Fruit fly (Drosophila melanogaster) whole organism, embryonic: ENCODE data around the gene CG44040.
A peak's percentile ranks its signal among the peaks of the same experiment; 100 is the strongest.

Experiments used
- Abd-B ChIP-seq: fragments of 200-800 bp; sonication (Bioruptor generic); optimal IDR thresholded peaks from 2 replicates; lab custom pipeline; 2018; ENCODE audit warnings: missing biosample characterization, mild to moderate bottlenecking, missing genetic modification characterization, moderate library complexity
- Atf6 ChIP-seq: fragments of 200-800 bp; sonication (Bioruptor generic); IDR thresholded peaks from 2 replicates; pipeline ENCODE4 v1.3.6; 2022; ENCODE audit warnings: missing biosample characterization, missing genetic modification characterization
- CG10543 ChIP-seq: fragments of 200-800 bp; sonication (Bioruptor generic); optimal IDR thresholded peaks from 3 replicates; lab custom pipeline; 2017; ENCODE audit warnings: missing biosample characterization, mild to moderate bottlenecking, missing genetic modification characterization, moderate library complexity
- CG12659 ChIP-seq: fragments of 200-800 bp; sonication (Bioruptor generic); optimal IDR thresholded peaks from 3 replicates; lab custom pipeline; 2017; ENCODE audit warnings: mild to moderate bottlenecking, missing biosample characterization, missing genetic modification reagents, missing genetic modification characterization
- CG13624 ChIP-seq: fragments of 200-800 bp; sonication (Bioruptor generic); optimal IDR thresholded peaks from 2 replicates; lab custom pipeline; 2016; ENCODE audit warnings: missing biosample characterization, missing genetic modification characterization
- CG14710 ChIP-seq: fragments of 200-800 bp; sonication (Bioruptor generic); optimal IDR thresholded peaks from 3 replicates; lab custom pipeline; 2019; ENCODE audit warnings: missing biosample characterization, mild to moderate bottlenecking, missing genetic modification characterization, moderate library complexity
- CG17829 ChIP-seq: fragments of 200-800 bp; optimal IDR thresholded peaks from 2 replicates; lab custom pipeline; 2019; ENCODE audit warnings: missing biosample characterization, mild to moderate bottlenecking, missing genetic modification characterization, moderate library complexity
- CG17912 ChIP-seq: fragments of 200-800 bp; sonication (Bioruptor generic); optimal IDR thresholded peaks from 2 replicates; lab custom pipeline; 2018; ENCODE audit warnings: missing biosample characterization, mild to moderate bottlenecking, missing genetic modification characterization
- CG1792 ChIP-seq: fragments of 200-800 bp; sonication (Bioruptor generic); optimal IDR thresholded peaks from 2 replicates; lab custom pipeline; 2016; ENCODE audit warnings: missing biosample characterization, missing genetic modification characterization
- CG2116 ChIP-seq: fragments of 200-800 bp; sonication (Bioruptor generic); optimal IDR thresholded peaks from 3 replicates; lab custom pipeline; 2018; ENCODE audit warnings: missing biosample characterization, mild to moderate bottlenecking, missing genetic modification characterization
- CG2120 ChIP-seq: fragments of 200-800 bp; sonication (Bioruptor generic); optimal IDR thresholded peaks from 3 replicates; lab custom pipeline; 2016; ENCODE audit warnings: missing biosample characterization, missing genetic modification characterization
- CG30020 ChIP-seq: fragments of 200-800 bp; optimal IDR thresholded peaks from 2 replicates; lab custom pipeline; 2019; ENCODE audit warnings: missing biosample characterization, mild to moderate bottlenecking, missing genetic modification characterization, moderate library complexity
- CG32772 ChIP-seq: fragments of 200-800 bp; sonication (Bioruptor generic); IDR thresholded peaks from 2 replicates; pipeline ENCODE4 v1.3.6; 2022; ENCODE audit warnings: missing biosample characterization, missing genetic modification characterization
- CG33213 ChIP-seq: fragments of 200-800 bp; sonication (Bioruptor generic); optimal IDR thresholded peaks from 3 replicates; lab custom pipeline; 2016; ENCODE audit warnings: missing biosample characterization, missing genetic modification characterization
- CG6254 ChIP-seq: fragments of 200-800 bp; sonication (Bioruptor generic); optimal IDR thresholded peaks from 3 replicates; lab custom pipeline; 2017; ENCODE audit warnings: mild to moderate bottlenecking, missing biosample characterization, missing genetic modification reagents, missing genetic modification characterization
- CG7271 ChIP-seq: fragments of 200-800 bp; sonication (Bioruptor generic); optimal IDR thresholded peaks from 2 replicates; lab custom pipeline; 2018; ENCODE audit warnings: missing biosample characterization, mild to moderate bottlenecking, missing genetic modification characterization, moderate library complexity
- CG7786 ChIP-seq: fragments of 200-800 bp; sonication (Bioruptor generic); optimal IDR thresholded peaks from 2 replicates; lab custom pipeline; 2016; ENCODE audit warnings: missing biosample characterization, missing genetic modification characterization
- CG8290 ChIP-seq, 3 experiments: fragments of 200-800 bp; sonication (Bioruptor generic); optimal IDR thresholded peaks; 2 replicates each; lab custom pipeline; 2016 to 2019; ENCODE audit warnings: missing biosample characterization in 3 of 3, missing genetic modification characterization in 3 of 3, mild to moderate bottlenecking in 2 of 3, moderate library complexity in 1 of 3
- CG8944 ChIP-seq: fragments of 200-800 bp; sonication (Bioruptor generic); optimal IDR thresholded peaks from 3 replicates; lab custom pipeline; 2016; ENCODE audit warnings: missing biosample characterization, missing genetic modification characterization
- CG9609 ChIP-seq: fragments of 200-800 bp; sonication (Bioruptor generic); optimal IDR thresholded peaks from 3 replicates; lab custom pipeline; 2016; ENCODE audit warnings: missing biosample characterization, missing genetic modification characterization
- CG9797 ChIP-seq: fragments of 200-800 bp; sonication (Bioruptor generic); optimal IDR thresholded peaks from 3 replicates; lab custom pipeline; 2018; ENCODE audit warnings: missing biosample characterization, mild to moderate bottlenecking, missing genetic modification characterization
- CG9932 ChIP-seq: fragments of 200-800 bp; sonication (Bioruptor generic); IDR thresholded peaks from 2 replicates; pipeline ENCODE4 v1.3.6; 2022; ENCODE audit warnings: missing biosample characterization, missing genetic modification characterization
- CTCF ChIP-seq: fragments of 200-800 bp; sonication (Bioruptor generic); optimal IDR thresholded peaks from 2 replicates; lab custom pipeline; 2017; ENCODE audit warnings: missing biosample characterization, mild to moderate bottlenecking, missing genetic modification characterization, moderate library complexity
- CoRest ChIP-seq: fragments of 200-800 bp; sonication (Bioruptor generic); optimal IDR thresholded peaks from 3 replicates; lab custom pipeline; 2018; ENCODE audit warnings: missing biosample characterization, mild to moderate bottlenecking, missing genetic modification characterization, moderate library complexity
- D19A ChIP-seq: fragments of 200-800 bp; optimal IDR thresholded peaks from 3 replicates; lab custom pipeline; 2019; ENCODE audit warnings: missing biosample characterization, mild to moderate bottlenecking, missing genetic modification characterization, moderate library complexity
- HmgD ChIP-seq: fragments of 200-800 bp; sonication (Bioruptor generic); optimal IDR thresholded peaks from 3 replicates; lab custom pipeline; 2016; ENCODE audit warnings: missing biosample characterization, missing genetic modification characterization
- Mad ChIP-seq: fragments of 200-800 bp; sonication (Bioruptor generic); optimal IDR thresholded peaks from 2 replicates; lab custom pipeline; 2016; ENCODE audit warnings: missing biosample characterization, missing genetic modification characterization
- Mrtf ChIP-seq: fragments of 200-800 bp; sonication (Bioruptor generic); IDR thresholded peaks from 3 replicates; pipeline ENCODE4 v1.3.6; 2022; ENCODE audit warnings: missing biosample characterization, missing genetic modification characterization
- Nf-YB ChIP-seq: fragments of 200-800 bp; sonication (Bioruptor generic); optimal IDR thresholded peaks from 3 replicates; lab custom pipeline; 2019; ENCODE audit warnings: missing biosample characterization, mild to moderate bottlenecking, missing genetic modification characterization, moderate library complexity
- Six4 ChIP-seq: fragments of 200-800 bp; sonication (Bioruptor generic); optimal IDR thresholded peaks from 2 replicates; lab custom pipeline; 2016; ENCODE audit warnings: missing biosample characterization, missing genetic modification characterization
- Trl ChIP-seq, 3 experiments: fragments of >200 bp in 2 of 3; fragments of 200-800 bp in 1 of 3; sonication (Bioruptor generic) in 1 of 3; optimal IDR thresholded peaks; 2 replicates in 1 of 3; 3 replicates in 2 of 3; lab custom pipeline; 2016 to 2017; ENCODE audit warnings: missing biosample characterization in 1 of 3, missing genetic modification characterization in 1 of 3
- chif ChIP-seq, 2 experiments: fragments of 200-800 bp; sonication (Bioruptor generic); optimal IDR thresholded peaks; 3 replicates each; lab custom pipeline; 2016; ENCODE audit warnings: missing biosample characterization in 2 of 2, missing genetic modification characterization in 2 of 2
- crp ChIP-seq, 2 experiments: fragments of 200-800 bp; sonication (Bioruptor generic); optimal IDR thresholded peaks; 2 replicates in 1 of 2; 3 replicates in 1 of 2; lab custom pipeline; 2017; ENCODE audit warnings: missing biosample characterization in 2 of 2, missing genetic modification characterization in 2 of 2, mild to moderate bottlenecking in 1 of 2, moderate library complexity in 1 of 2
- eve ChIP-seq, 2 experiments: fragments of >200 bp; optimal IDR thresholded peaks; 2 replicates each; lab custom pipeline; 2017; ENCODE audit warnings: missing biosample characterization in 2 of 2, missing genetic modification characterization in 2 of 2
- fd3F ChIP-seq: fragments of 200-800 bp; sonication (Bioruptor generic); optimal IDR thresholded peaks from 2 replicates; lab custom pipeline; 2018; ENCODE audit warnings: missing biosample characterization, mild to moderate bottlenecking, missing genetic modification characterization, moderate library complexity
- gfzf ChIP-seq: fragments of 200-800 bp; sonication (Bioruptor generic); optimal IDR thresholded peaks from 2 replicates; lab custom pipeline; 2016; ENCODE audit warnings: missing biosample characterization, mild to moderate bottlenecking, missing genetic modification characterization, moderate library complexity
- kay ChIP-seq: fragments of 200-800 bp; sonication (Bioruptor generic); optimal IDR thresholded peaks from 2 replicates; lab custom pipeline; 2016; ENCODE audit warnings: missing biosample characterization, missing genetic modification characterization
- luna ChIP-seq: fragments of 200-800 bp; sonication (Bioruptor generic); optimal IDR thresholded peaks from 2 replicates; lab custom pipeline; 2016; ENCODE audit warnings: missing biosample characterization, missing genetic modification characterization
- p53 ChIP-seq: fragments of 200-800 bp; sonication (Bioruptor generic); optimal IDR thresholded peaks from 2 replicates; lab custom pipeline; 2016; ENCODE audit warnings: missing biosample characterization, missing genetic modification characterization
- pb ChIP-seq: fragments of 200-800 bp; sonication (Bioruptor generic); optimal IDR thresholded peaks from 3 replicates; lab custom pipeline; 2016; ENCODE audit warnings: missing biosample characterization, missing genetic modification characterization
- pfk ChIP-seq: fragments of 200-800 bp; sonication (Bioruptor generic); optimal IDR thresholded peaks from 2 replicates; lab custom pipeline; 2018; ENCODE audit warnings: missing biosample characterization, mild to moderate bottlenecking, missing genetic modification characterization, moderate library complexity
- phol ChIP-seq: fragments of 200-800 bp; sonication (Bioruptor generic); optimal IDR thresholded peaks from 3 replicates; lab custom pipeline; 2018; ENCODE audit warnings: missing biosample characterization, mild to moderate bottlenecking, missing genetic modification characterization, moderate library complexity
- sd ChIP-seq: fragments of 200-800 bp; sonication (Bioruptor generic); optimal IDR thresholded peaks from 3 replicates; lab custom pipeline; 2018; ENCODE audit warnings: missing biosample characterization, mild to moderate bottlenecking, missing genetic modification characterization, moderate library complexity
- sens ChIP-seq: fragments of 200-800 bp; sonication (Bioruptor generic); peaks from one replicate; lab custom pipeline; 2016; ENCODE audit warnings: missing biosample characterization, missing genetic modification characterization
- sima ChIP-seq: fragments of 200-800 bp; sonication (Bioruptor generic); optimal IDR thresholded peaks from 2 replicates; lab custom pipeline; 2016; ENCODE audit warnings: missing biosample characterization, missing genetic modification characterization
- sqz ChIP-seq: fragments of 200-800 bp; sonication (Bioruptor generic); optimal IDR thresholded peaks from 3 replicates; lab custom pipeline; 2018; ENCODE audit warnings: missing biosample characterization, mild to moderate bottlenecking, missing genetic modification characterization
- stwl ChIP-seq: fragments of 200-800 bp; sonication (Bioruptor generic); optimal IDR thresholded peaks from 3 replicates; lab custom pipeline; 2018; ENCODE audit warnings: missing biosample characterization, mild to moderate bottlenecking, missing genetic modification characterization, moderate library complexity
- trem ChIP-seq: fragments of 200-800 bp; optimal IDR thresholded peaks from 3 replicates; lab custom pipeline; 2019; ENCODE audit warnings: missing biosample characterization, mild to moderate bottlenecking, missing genetic modification characterization, moderate library complexity
- zf30C ChIP-seq: fragments of 200-800 bp; sonication (Bioruptor generic); optimal IDR thresholded peaks from 3 replicates; lab custom pipeline; 2018; ENCODE audit warnings: missing biosample characterization, mild to moderate bottlenecking, missing genetic modification characterization

Gene CG44040

DNA sequence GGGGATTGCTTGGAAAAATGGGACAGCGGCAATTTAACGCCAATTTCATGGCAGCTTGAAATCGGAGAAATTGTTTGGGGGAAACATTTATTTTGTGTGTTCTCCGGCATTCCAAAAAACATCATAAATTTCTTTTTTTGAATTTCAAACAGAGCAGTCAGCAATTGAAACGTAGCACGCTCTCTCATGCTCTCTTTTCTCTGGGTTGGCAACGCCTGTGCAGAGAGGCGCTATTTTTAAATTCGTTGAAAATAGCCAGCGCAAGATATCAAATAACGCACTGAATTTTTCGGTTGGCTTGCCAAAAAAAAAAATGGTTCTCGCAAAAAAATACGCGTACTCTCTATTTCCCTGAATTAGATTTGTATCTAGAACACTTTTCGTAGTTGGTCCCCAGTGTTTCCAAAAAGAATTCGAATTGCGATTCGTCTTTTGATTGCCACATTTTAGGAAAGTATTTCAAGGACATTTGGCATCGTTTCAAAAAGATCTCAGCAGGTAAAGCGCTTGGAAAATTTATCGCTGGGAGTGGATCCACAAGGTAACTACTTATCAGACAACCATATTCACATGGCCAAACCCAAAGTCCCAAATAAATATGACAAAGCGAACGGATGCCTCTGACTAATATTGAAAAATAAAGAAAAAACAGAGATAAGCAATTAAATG lies 34.0 kb upstream of the CG44040 start:
- TF ChIP-seq fd3F (GFP tag; lab: Kevin White, UChicago) (no peak), CG12659 (GFP tag; lab: Kevin White, UChicago) (peak; percentile 22), pb (GFP tag; lab: Kevin White, UChicago) (no peak), CG17829 (tag; lab: Kevin White, UChicago) (peak; percentile 24), CG2120 (GFP tag; lab: Kevin White, UChicago) (peak; percentile 9), zf30C (GFP tag; lab: Kevin White, UChicago) (peak; percentile 24), CG1792 (GFP tag; lab: Kevin White, UChicago) (peak; percentile 8), CG17912 (GFP tag; lab: Kevin White, UChicago) (peak; percentile 35), sd (tag; lab: Kevin White, UChicago) (peak; percentile 84), CG8944 (GFP tag; lab: Kevin White, UChicago) (peak; percentile 3), Mrtf (GFP tag; lab: Robert Waterston, UW) (no peak), CG14710 (tag; lab: Kevin White, UChicago) (peak; percentile 30), CG7271 (tag; lab: Kevin White, UChicago) (no peak), CG13624 (peak; percentile 3), Atf6 (no peak), CG9932 (GFP tag; lab: Robert Waterston, UW) (no peak), Mad (GFP tag; lab: Kevin White, UChicago) (no peak), sima (no peak), gfzf (peak; percentile 53), CG10543 (peak; percentile 16), sqz (no peak), Abd-B (peak; percentile 38), crp (GFP tag; optimal IDR thresholded peaks at IDR 0.05; lab: Kevin White, UChicago) (peak in 1 of 2 experiments; percentile 25), Six4 (GFP tag; lab: Kevin White, UChicago) (no peak), CG8290 (GFP tag; optimal IDR thresholded peaks at IDR 0.05; lab: Kevin White, UChicago) (no peak), CG8290 (tag; optimal IDR thresholded peaks at IDR 0.05; lab: Kevin White, UChicago) (peak in 1 of 2 experiments; percentile 29), Trl (optimal IDR thresholded peaks at IDR 0.05; lab: Kevin White, UChicago) (peak; percentile 44 to 81), Trl (GFP tag; optimal IDR thresholded peaks at IDR 0.05; lab: Kevin White, UChicago) (peak; percentile 58), CG32772 (GFP tag; lab: Robert Waterston, UW) (no peak), luna (GFP tag; lab: Kevin White, UChicago) (no peak), trem (tag; lab: Kevin White, UChicago) (peak; percentile 37), chif (GFP tag; optimal IDR thresholded peaks at IDR 0.05; lab: Kevin White, UChicago) (no peak), Nf-YB (GFP tag; lab: Kevin White, UChicago) (no peak), pfk (GFP tag; lab: Kevin White, UChicago) (peak; percentile 6), CG33213 (GFP tag; lab: Kevin White, UChicago) (peak; percentile 30), CG30020 (tag; lab: Kevin White, UChicago) (peak; percentile 29), eve (GFP tag; optimal IDR thresholded peaks at IDR 0.05; lab: Kevin White, UChicago) (peak in 1 of 2 experiments; percentile 64), stwl (tag; lab: Kevin White, UChicago) (peak; percentile 84), sens (GFP tag; lab: Kevin White, UChicago) (peak; percentile 61), CG9797 (GFP tag; lab: Kevin White, UChicago) (peak; percentile 7), p53 (GFP tag; lab: Kevin White, UChicago) (peak; percentile 13), CG2116 (GFP tag; lab: Kevin White, UChicago) (peak; percentile 12), CTCF (GFP tag; lab: Kevin White, UChicago) (peak; percentile 42), kay (GFP tag; lab: Kevin White, UChicago) (peak; percentile 32), CoRest (tag; lab: Kevin White, UChicago) (peak; percentile 15), CG6254 (no peak), CG9609 (GFP tag; lab: Kevin White, UChicago) (peak; percentile 32), phol (tag; lab: Kevin White, UChicago) (peak; percentile 32), D19A (tag; lab: Kevin White, UChicago) (no peak), CG7786 (GFP tag; lab: Kevin White, UChicago) (peak; percentile 12), HmgD (GFP tag; lab: Kevin White, UChicago) (peak; percentile 29)
